Worm (Caenorhabditis elegans) whole organism, L2 larva: Measurements from ENCODE around the gene srbc-67.

Experiments
- R02D3.7 ChIP-seq: fragments of 150-350 bp; optimal IDR thresholded peaks from 2 replicates; lab custom pipeline; 2014; ENCODE audit warnings: missing biosample characterization, missing genetic modification characterization
- alr-1 ChIP-seq: fragments of 150-350 bp; optimal IDR thresholded peaks from 2 replicates; lab custom pipeline; 2014; ENCODE audit warnings: missing biosample characterization, missing genetic modification characterization
- blmp-1 ChIP-seq: sonication (generic microtip); optimal IDR thresholded peaks from 2 replicates; lab custom pipeline; 2017; ENCODE audit warnings: missing genetic modification characterization, mild to moderate bottlenecking, missing compliant biosample characterization, antibody characterized with exemption, moderate library complexity; ENCODE audit not compliant: insufficient read depth
- ceh-82 ChIP-seq: fragments of 150-350 bp; optimal IDR thresholded peaks from 2 replicates; lab custom pipeline; 2014; ENCODE audit warnings: missing biosample characterization, missing genetic modification characterization
- egl-27 ChIP-seq: sonication (generic microtip); optimal IDR thresholded peaks from 3 replicates; lab custom pipeline; 2017; ENCODE audit warnings: missing biosample characterization, missing genetic modification reagents, missing genetic modification characterization
- fos-1 ChIP-seq: fragments of 150-350 bp; optimal IDR thresholded peaks from 2 replicates; lab custom pipeline; 2014; ENCODE audit warnings: missing biosample characterization, missing genetic modification characterization
- lin-11 ChIP-seq: fragments of 150-350 bp; sonication (generic microtip); optimal IDR thresholded peaks from 2 replicates; lab custom pipeline; 2014; ENCODE audit warnings: missing biosample characterization, missing genetic modification characterization, inconsistent platforms, mixed read lengths
- lsy-2 ChIP-seq, 2 experiments: fragments of 150-350 bp in 1 of 2; sonication (generic microtip) in 1 of 2; optimal IDR thresholded peaks; 2 replicates each; lab custom pipeline; 2014 to 2017; ENCODE audit warnings: missing biosample characterization in 2 of 2, missing genetic modification characterization in 2 of 2
- nhr-10 ChIP-seq: sonication (generic microtip); optimal IDR thresholded peaks from 2 replicates; lab custom pipeline; 2017; ENCODE audit warnings: missing biosample characterization, missing genetic modification characterization
- nhr-77 ChIP-seq: fragments of 150-350 bp; optimal IDR thresholded peaks from 2 replicates; lab custom pipeline; 2014; ENCODE audit warnings: missing biosample characterization, missing genetic modification characterization
- skn-1 ChIP-seq: sonication (generic microtip); optimal IDR thresholded peaks from 2 replicates; lab custom pipeline; 2017; ENCODE audit warnings: missing biosample characterization, missing genetic modification characterization
- unc-39 ChIP-seq: fragments of 150-350 bp; optimal IDR thresholded peaks from 2 replicates; lab custom pipeline; 2014; ENCODE audit warnings: missing biosample characterization, missing genetic modification characterization
- unc-62 ChIP-seq: fragments of 150-350 bp; optimal IDR thresholded peaks from 2 replicates; lab custom pipeline; 2014; ENCODE audit warnings: missing biosample characterization, missing genetic modification reagents, missing genetic modification characterization

DNA sequence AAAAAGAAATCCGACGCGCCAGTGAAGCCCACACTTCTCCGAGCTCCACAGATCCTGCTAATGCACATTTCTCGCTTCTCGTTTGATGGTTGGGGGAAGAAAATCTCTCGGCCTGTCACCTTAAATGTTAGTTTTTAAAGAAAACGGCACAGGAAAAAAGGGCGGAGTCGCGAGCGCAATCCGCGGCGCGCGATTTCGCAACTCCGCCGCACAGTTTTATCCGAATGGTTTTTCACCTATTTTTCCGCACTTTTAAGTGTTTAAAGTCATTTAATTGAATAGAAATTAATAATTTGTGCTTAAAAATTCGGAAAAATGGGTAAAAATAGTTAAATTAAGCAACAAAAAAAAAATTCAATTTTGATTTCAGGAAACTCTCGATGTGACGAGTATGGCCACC lies 46.6 kb upstream of the srbc-67 start:
- TF ChIP-seq unc-39 (tag; lab: Kevin White, UChicago) (no peak), skn-1 (tag; lab: Kevin White, UChicago) (no peak), nhr-10 (tag; lab: Kevin White, UChicago) (no peak), lin-11 (tag; lab: Kevin White, UChicago) (peak; percentile 37), ceh-82 (no peak), fos-1 (no peak), nhr-77 (tag; lab: Kevin White, UChicago) (no peak), egl-27 (tag; lab: Kevin White, UChicago) (no peak), R02D3.7 (tag; lab: Kevin White, UChicago) (no peak), alr-1 (no peak), unc-62 (GFP tag; lab: Kevin White, UChicago) (no peak), blmp-1 (tag; lab: Kevin White, UChicago) (no peak), lsy-2 (tag; optimal IDR thresholded peaks at IDR 0.05; lab: Kevin White, UChicago) (peak in 1 of 2 experiments; percentile 32)
